Fruit fly (Drosophila melanogaster): ENCODE measurements around the gene ncd.

Gene ncd

DNA sequence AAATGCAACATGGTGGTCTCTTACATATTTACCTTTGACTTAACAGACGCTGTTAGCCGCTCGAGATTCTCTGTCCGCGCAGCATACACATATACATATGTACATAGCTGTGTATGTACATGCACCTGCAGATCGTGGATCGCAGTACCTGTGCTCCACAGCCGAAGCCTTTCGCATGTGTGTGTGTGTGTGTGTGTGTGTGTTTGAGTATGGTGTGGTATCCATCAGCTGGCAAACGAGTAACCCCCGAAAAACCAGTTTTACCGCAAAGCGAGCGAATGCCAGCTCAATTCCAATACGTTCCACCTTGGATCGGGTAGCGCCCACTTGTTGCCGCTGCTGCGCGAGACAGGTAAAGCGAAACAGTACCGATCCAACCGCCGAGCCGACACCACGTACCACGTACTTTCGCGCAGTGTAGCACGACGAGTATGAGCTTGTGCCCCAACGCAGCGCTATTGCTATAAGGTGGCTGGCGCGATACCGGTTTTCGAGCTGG, 34.4 kb upstream of the ncd start, which contains the start of gene Cad99C (continued):
- TF ChIP-seq GATAe (GFP tag; conservative IDR thresholded peaks at IDR 0.05) (no peak), tna (GFP tag; IDR thresholded peaks at IDR 0.05; ENCODE audit: partially characterized antibody) (no peak), MBD-R2 (GFP tag; IDR thresholded peaks at IDR 0.05) (peak; percentile 22; the same call in 1 of the 2 replicates), cg (GFP tag; optimal IDR thresholded peaks at IDR 0.05) (peak; percentile 96), NFAT (GFP tag; IDR thresholded peaks at IDR 0.05) (no peak), Trl (optimal IDR thresholded peaks at IDR 0.05) (no peak), Trl (GFP tag; optimal IDR thresholded peaks at IDR 0.05) (peak; percentile 28), Hr51 (GFP tag; optimal IDR thresholded peaks at IDR 0.05) (no peak), Deaf1 (tag; optimal IDR thresholded peaks at IDR 0.05) (peak; percentile 90), bowl (GFP tag; IDR thresholded peaks at IDR 0.05) (0 out of 2 replicates have a peak, but pooled peaks have one; percentile 8), Hr78 (GFP tag; optimal IDR thresholded peaks at IDR 0.05) (peak in 1 of 2 experiments; percentile 27), chn (GFP tag; optimal IDR thresholded peaks at IDR 0.05) (peak; percentile 31), CG15601 (tag; optimal IDR thresholded peaks at IDR 0.05) (no peak), Atf6 (GFP tag; IDR thresholded peaks at IDR 0.05) (0 out of 2 replicates have a peak, but pooled peaks have one; percentile 29), CG9727 (GFP tag; optimal IDR thresholded peaks at IDR 0.05) (no peak), CG6791 (GFP tag; IDR thresholded peaks at IDR 0.05; ENCODE audit: partially characterized antibody) (peak; percentile 22; the same call in 1 of the 3 replicates), gce (GFP tag; IDR thresholded peaks at IDR 0.05) (0 out of 3 replicates have a peak, but pooled peaks have one; percentile 14), zfh1 (GFP tag; IDR thresholded peaks at IDR 0.05) (0 out of 3 replicates have a peak, but pooled peaks have one; percentile 16), caup (GFP tag; optimal IDR thresholded peaks at IDR 0.05; ENCODE audit: severe bottlenecking) (peak; percentile 27), sens (GFP tag) (peak; percentile 72), HHEX (GFP tag; optimal IDR thresholded peaks at IDR 0.05) (peak; percentile 31), CG42726 (GFP tag; IDR thresholded peaks at IDR 0.05; ENCODE audit: partially characterized antibody) (0 out of 2 replicates have a peak, but pooled peaks have one; percentile 9), bbx (GFP tag; IDR thresholded peaks at IDR 0.05; ENCODE audit: partially characterized antibody) (peak; percentile 57), bab2 (GFP tag; optimal IDR thresholded peaks at IDR 0.05) (no peak), pb (GFP tag; optimal IDR thresholded peaks at IDR 0.05) (peak; percentile 38), lab (GFP tag; optimal IDR thresholded peaks at IDR 0.05) (peak; percentile 31), pan (optimal IDR thresholded peaks at IDR 0.05) (no peak), pan (GFP tag; optimal IDR thresholded peaks at IDR 0.05 in 1 of 2, IDR thresholded peaks at IDR 0.05 in 1 of 2) (peak in 1 of 2 experiments; percentile 32), oc (tag; optimal IDR thresholded peaks at IDR 0.05) (peak; percentile 14), sd (tag; optimal IDR thresholded peaks at IDR 0.05) (peak; percentile 61), sob (GFP tag; IDR thresholded peaks at IDR 0.05) (peak; percentile 36; the same call in 1 of the 2 replicates), CG5180 (GFP tag; optimal IDR thresholded peaks at IDR 0.05) (peak; percentile 66), da (GFP tag; optimal IDR thresholded peaks at IDR 0.05) (no peak), ci (GFP tag; IDR thresholded peaks at IDR 0.05) (peak; percentile 24; the same call in 1 of the 3 replicates), Jarid2 (GFP tag; optimal IDR thresholded peaks at IDR 0.05) (peak; percentile 90), Stat92E (GFP tag; optimal IDR thresholded peaks at IDR 0.05) (peak in 1 of 3 experiments; percentile 76), CG3847 (GFP tag; IDR thresholded peaks at IDR 0.05) (0 out of 2 replicates have a peak, but pooled peaks have one; percentile 15), lilli (GFP tag; optimal IDR thresholded peaks at IDR 0.05) (no peak), CG10543 (GFP tag; optimal IDR thresholded peaks at IDR 0.05) (peak; percentile 79), CG13287 (GFP tag; IDR thresholded peaks at IDR 0.05; ENCODE audit: partially characterized antibody) (peak; percentile 21; the same call in 1 of the 2 replicates), CG7839 (tag; optimal IDR thresholded peaks at IDR 0.05) (peak; percentile 5), zf30C (GFP tag; optimal IDR thresholded peaks at IDR 0.05) (peak; percentile 74), CG1602 (GFP tag; optimal IDR thresholded peaks at IDR 0.05) (no peak), p53 (GFP tag; optimal IDR thresholded peaks at IDR 0.05) (peak; percentile 60), CG7987 (GFP tag; optimal IDR thresholded peaks at IDR 0.05) (peak; percentile 38), az2 (GFP tag; optimal IDR thresholded peaks at IDR 0.05) (no peak), CG14441 (GFP tag; IDR thresholded peaks at IDR 0.05) (no peak), CG33557 (GFP tag; optimal IDR thresholded peaks at IDR 0.05) (no peak)

Measured in whole organism, embryonic.